Worm (Caenorhabditis elegans): ENCODE data around the gene ZK354.2.
"Not testable (repeated sequence)": the region's sequence is repeated elsewhere in the genome, so short reads cannot be mapped to it uniquely, and the experiment has no call there.

The ZK354.2 gene

DNA sequence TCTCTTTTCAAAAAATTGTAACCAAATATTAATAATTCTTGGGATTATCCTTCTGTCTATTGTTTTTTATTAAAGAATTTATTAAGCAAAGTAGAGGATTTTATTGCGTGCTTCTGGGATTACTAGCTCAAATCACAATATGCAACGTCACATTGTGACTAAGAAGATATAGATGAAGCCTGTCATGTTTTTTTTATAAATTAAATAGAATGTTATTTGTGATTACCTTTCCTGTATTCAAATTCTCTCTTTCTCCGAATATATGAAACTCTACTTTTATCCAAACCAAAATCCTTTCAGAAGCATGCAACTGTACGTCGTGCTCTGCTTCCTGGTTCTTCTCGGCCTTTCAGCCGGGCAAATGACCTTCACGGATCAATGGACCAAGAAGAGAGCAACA is 22.7 kb upstream of the ZK354.2 start, which contains the start of gene nlp-47:
Gene nlp-47, plus strand, starts transcription at position 301 of the 400 bp plus-strand sequence.
- TF ChIP-seq klf-2 (GFP tag; conservative IDR thresholded peaks at IDR 0.05) (no peak), ztf-29 (GFP tag; IDR thresholded peaks at IDR 0.05) (no peak), T22C8.4 (GFP tag; IDR thresholded peaks at IDR 0.05) (no peak), med-1 (GFP tag; optimal IDR thresholded peaks at IDR 0.05; ENCODE audit: insufficient read depth) (no peak), tab-1 (GFP tag; IDR thresholded peaks at IDR 0.05) (no peak), flt-1 (GFP tag; IDR thresholded peaks at IDR 0.05) (no peak), ztf-23 (GFP tag; IDR thresholded peaks at IDR 0.05) (no peak), ref-1 (GFP tag; conservative IDR thresholded peaks at IDR 0.05) (no peak), cog-1 (tag; optimal IDR thresholded peaks at IDR 0.05) (no peak)

DNA sequence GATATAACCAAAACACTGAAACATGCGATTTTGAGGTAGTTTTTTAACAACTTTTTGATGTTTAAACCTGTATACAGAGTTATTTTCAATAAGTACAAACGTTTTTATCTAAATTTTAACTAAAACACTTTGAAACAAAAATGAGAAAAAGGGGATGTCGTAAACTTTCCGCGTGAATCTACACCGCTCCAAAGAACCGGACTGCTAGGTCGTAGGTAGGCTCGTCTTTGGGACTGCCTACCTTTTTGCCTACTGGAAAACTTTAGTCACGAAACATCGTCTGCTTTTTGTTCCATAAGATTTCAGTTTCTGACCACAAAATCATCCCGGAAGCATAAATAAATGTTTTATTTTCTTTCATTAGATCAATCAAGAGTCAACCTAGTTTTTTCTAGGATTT is 22.0 kb upstream of the ZK354.2 start:
- TF ChIP-seq T22C8.4 (GFP tag; IDR thresholded peaks at IDR 0.05) (no peak), ref-1 (GFP tag; conservative IDR thresholded peaks at IDR 0.05) (no peak), cog-1 (tag; optimal IDR thresholded peaks at IDR 0.05) (no peak), ztf-23 (GFP tag; IDR thresholded peaks at IDR 0.05) (no peak)

ce11 chrIV:5294467-5294866 is 18.7 kb upstream of the ZK354.2 start:
- TF ChIP-seq ref-1 (GFP tag; conservative IDR thresholded peaks at IDR 0.05): no peak
- no peak for TF ChIP-seq ztf-29 (GFP tag; IDR thresholded peaks at IDR 0.05)
- no peak for TF ChIP-seq cog-1 (tag; optimal IDR thresholded peaks at IDR 0.05)
- TF ChIP-seq klf-2 (GFP tag; conservative IDR thresholded peaks at IDR 0.05): no peak
- no peak for TF ChIP-seq T22C8.4 (GFP tag; IDR thresholded peaks at IDR 0.05)
- TF ChIP-seq flt-1 (GFP tag; IDR thresholded peaks at IDR 0.05): no peak
- TF ChIP-seq tab-1 (GFP tag; IDR thresholded peaks at IDR 0.05): no peak
- TF ChIP-seq med-1 (GFP tag; optimal IDR thresholded peaks at IDR 0.05; ENCODE audit: insufficient read depth): no peak
- no peak for TF ChIP-seq ztf-23 (GFP tag; IDR thresholded peaks at IDR 0.05)

DNA sequence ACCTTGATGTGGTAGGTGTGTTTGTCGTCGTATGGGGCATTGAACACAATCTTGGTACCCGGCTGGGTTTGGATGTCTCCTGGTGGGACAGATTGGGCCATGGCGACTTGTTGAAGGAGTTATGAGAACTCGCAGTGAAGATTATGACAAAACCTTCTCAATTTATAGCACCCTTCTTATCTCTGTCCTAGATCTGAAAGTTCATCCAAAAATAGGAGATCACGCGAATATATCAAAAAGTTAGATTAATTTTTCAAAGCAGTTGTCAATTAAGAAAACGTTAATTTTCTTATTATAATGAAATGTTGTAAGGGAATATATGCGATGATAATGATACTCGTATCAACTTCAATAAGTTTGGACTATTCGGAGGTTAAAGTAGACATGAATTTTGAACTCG is 18.0 kb upstream of the ZK354.2 start, which contains the start of gene msp-51:
Gene msp-51, minus strand, starts transcription at position 101 of the 400 bp plus-strand sequence.
- TF ChIP-seq tab-1 (GFP tag; IDR thresholded peaks at IDR 0.05); klf-2 (GFP tag; conservative IDR thresholded peaks at IDR 0.05); T22C8.4 (GFP tag; IDR thresholded peaks at IDR 0.05): not testable (repeated sequence)

DNA sequence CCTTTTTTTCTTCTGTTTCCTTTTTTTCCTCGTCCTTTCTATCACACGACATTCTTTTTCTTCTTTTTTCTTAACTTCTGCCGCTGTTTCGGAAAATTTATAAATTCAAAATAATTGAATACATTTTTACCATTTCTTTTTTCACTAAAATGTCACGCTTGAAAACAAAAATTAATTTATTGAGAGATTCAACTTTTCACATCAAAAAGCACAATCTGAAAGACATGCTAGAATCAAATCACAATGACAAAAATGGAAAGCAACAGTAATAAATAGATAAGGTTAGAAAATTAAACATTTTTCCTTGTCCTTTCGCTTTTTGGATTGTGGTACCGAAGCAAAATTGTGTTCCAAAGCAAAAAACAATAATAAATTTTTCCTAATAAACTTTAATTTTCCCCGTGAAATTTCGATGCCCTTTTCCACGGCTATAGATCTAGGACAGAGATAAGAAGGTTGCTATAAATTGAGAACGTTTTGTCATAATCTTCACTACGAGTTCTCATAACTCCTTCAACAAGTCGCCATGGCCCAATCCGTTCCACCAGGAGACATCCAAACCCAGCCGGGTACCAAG is 15.7 kb upstream of the ZK354.2 start, which contains the start of the genes ZK354.6 and msp-113:
Gene ZK354.6, minus strand, starts transcription at position 101 of the 577 bp plus-strand sequence.
Gene msp-113, plus strand, starts transcription at position 527 of the 577 bp plus-strand sequence.
- TF ChIP-seq ztf-29 (GFP tag; IDR thresholded peaks at IDR 0.05) (no peak), klf-2 (GFP tag; conservative IDR thresholded peaks at IDR 0.05) (no peak), cog-1 (tag; optimal IDR thresholded peaks at IDR 0.05) (no peak), T22C8.4 (GFP tag; IDR thresholded peaks at IDR 0.05) (no peak), ref-1 (GFP tag; conservative IDR thresholded peaks at IDR 0.05) (no peak), flt-1 (GFP tag; IDR thresholded peaks at IDR 0.05) (no peak), med-1 (GFP tag; optimal IDR thresholded peaks at IDR 0.05; ENCODE audit: insufficient read depth) (no peak), ztf-23 (GFP tag; IDR thresholded peaks at IDR 0.05) (no peak), tab-1 (GFP tag; IDR thresholded peaks at IDR 0.05) (no peak)

- no peak for TF ChIP-seq ztf-29 (GFP tag; IDR thresholded peaks at IDR 0.05)
- TF ChIP-seq cog-1 (tag; optimal IDR thresholded peaks at IDR 0.05): no peak
- no peak for TF ChIP-seq flt-1 (GFP tag; IDR thresholded peaks at IDR 0.05)
- no peak for TF ChIP-seq med-1 (GFP tag; optimal IDR thresholded peaks at IDR 0.05; ENCODE audit: insufficient read depth)
- TF ChIP-seq T22C8.4 (GFP tag; IDR thresholded peaks at IDR 0.05): no peak
- TF ChIP-seq ztf-23 (GFP tag; IDR thresholded peaks at IDR 0.05): no peak
- no peak for TF ChIP-seq klf-2 (GFP tag; conservative IDR thresholded peaks at IDR 0.05)
- no peak for TF ChIP-seq ref-1 (GFP tag; conservative IDR thresholded peaks at IDR 0.05)
- TF ChIP-seq tab-1 (GFP tag; IDR thresholded peaks at IDR 0.05): no peak
Measured at ce11 chrIV:5303030-5303429, 10.2 kb upstream of the ZK354.2 start, which contains the start of gene ZK354.7. Gene ZK354.7, minus strand, starts transcription at chrIV:5303130.

DNA sequence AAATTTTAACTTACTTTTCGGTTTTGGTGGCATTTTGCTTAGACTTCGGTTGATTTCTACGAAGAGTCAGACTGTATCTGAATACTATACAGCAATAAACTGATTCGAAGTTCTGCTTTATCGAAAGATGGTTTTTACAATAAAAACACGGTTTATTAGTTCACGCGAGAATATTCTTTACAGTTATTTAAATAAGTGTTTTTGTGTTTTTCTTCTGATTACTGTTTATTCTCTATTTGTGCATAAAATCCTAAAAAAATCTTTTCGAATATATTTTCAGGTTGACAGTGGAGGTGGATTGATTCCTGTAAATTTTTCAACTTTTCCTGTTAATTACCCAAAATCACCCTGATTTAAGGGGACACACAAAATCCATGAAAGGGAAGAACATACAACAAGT is 7.2 kb upstream of the ZK354.2 start, which contains the start of gene ZK354.8:
Gene ZK354.8, minus strand, starts transcription at position 101 of the 400 bp plus-strand sequence.
- no peak for TF ChIP-seq T22C8.4 (GFP tag; IDR thresholded peaks at IDR 0.05)
- no peak for TF ChIP-seq klf-2 (GFP tag; conservative IDR thresholded peaks at IDR 0.05)
- TF ChIP-seq flt-1 (GFP tag; IDR thresholded peaks at IDR 0.05): no peak
- TF ChIP-seq cog-1 (tag; optimal IDR thresholded peaks at IDR 0.05): no peak
- TF ChIP-seq ztf-23 (GFP tag; IDR thresholded peaks at IDR 0.05): no peak
- TF ChIP-seq ref-1 (GFP tag; conservative IDR thresholded peaks at IDR 0.05): no peak
- TF ChIP-seq ztf-29 (GFP tag; IDR thresholded peaks at IDR 0.05): no peak
- no peak for TF ChIP-seq med-1 (GFP tag; optimal IDR thresholded peaks at IDR 0.05; ENCODE audit: insufficient read depth)
- no peak for TF ChIP-seq tab-1 (GFP tag; IDR thresholded peaks at IDR 0.05)

- TF ChIP-seq ztf-23 (GFP tag; IDR thresholded peaks at IDR 0.05); flt-1 (GFP tag; IDR thresholded peaks at IDR 0.05); med-1 (GFP tag; optimal IDR thresholded peaks at IDR 0.05; ENCODE audit: insufficient read depth): not testable (repeated sequence)
Measured at ce11 chrIV:5308046-5308643, 5.1 kb upstream of the ZK354.2 start, which contains the start of the genes ZK354.9 and msp-58. Gene ZK354.9, minus strand, starts transcription at chrIV:5308146. Gene msp-58, plus strand, starts transcription at chrIV:5308593.

DNA sequence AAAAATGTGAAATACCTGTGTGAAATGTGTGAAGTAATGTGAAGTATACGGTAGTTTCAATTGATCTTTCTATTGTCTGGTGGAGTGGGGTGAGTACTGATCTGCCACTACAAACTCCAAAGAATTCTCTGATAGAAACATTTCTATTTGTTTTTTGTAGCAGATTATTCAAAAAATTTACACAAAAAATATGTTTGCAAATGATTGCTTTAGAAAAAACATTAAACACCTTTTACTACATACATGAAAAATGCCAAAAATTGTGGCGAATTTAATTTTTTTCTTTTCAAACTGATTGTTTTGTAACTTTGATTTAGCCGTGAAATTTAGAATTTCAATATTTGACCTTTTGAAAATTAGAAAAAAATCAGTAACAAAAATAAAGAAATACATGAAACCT is 3.5 kb upstream of the ZK354.2 start, which contains the start of gene ZK354.3:
Gene ZK354.3, plus strand, starts transcription at position 301 of the 400 bp plus-strand sequence.
- no peak for TF ChIP-seq cog-1 (tag; optimal IDR thresholded peaks at IDR 0.05)

DNA sequence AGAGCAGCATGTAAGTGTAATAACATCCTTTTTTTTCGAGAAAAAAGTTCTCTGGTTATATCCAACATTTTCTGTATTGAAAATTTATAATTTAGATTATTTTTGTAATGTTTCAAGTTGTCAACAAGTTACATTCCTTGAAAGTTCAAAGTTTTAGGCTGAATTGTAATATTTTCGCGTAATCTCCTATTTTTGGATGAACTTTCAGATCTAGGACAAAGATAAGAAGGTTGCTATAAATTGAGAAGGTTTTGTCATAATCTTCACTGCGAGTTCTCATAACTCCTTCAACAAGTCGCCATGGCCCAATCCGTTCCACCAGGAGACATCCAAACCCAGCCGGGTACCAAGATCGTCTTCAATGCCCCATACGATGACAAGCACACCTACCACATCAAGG is 3.0 kb downstream of the ZK354.2 start, which contains the start of gene msp-65:
Gene msp-65, plus strand, starts transcription at position 301 of the 400 bp plus-strand sequence.
- TF ChIP-seq ref-1 (GFP tag; conservative IDR thresholded peaks at IDR 0.05); cog-1 (tag; optimal IDR thresholded peaks at IDR 0.05); T22C8.4 (GFP tag; IDR thresholded peaks at IDR 0.05): not testable (repeated sequence)
